Worm (Caenorhabditis elegans) whole organism, young adult: Measurements from ENCODE around the gene srx-73.

ENCODE experiments used
- B0035.1 ChIP-seq: sonication (generic microtip); optimal IDR thresholded peaks from 2 replicates; lab custom pipeline; 2016; ENCODE audit warnings: missing genetic modification characterization, mild to moderate bottlenecking, missing compliant biosample characterization, missing genotype, missing genetic modification reagents
- ama-1 ChIP-seq, 3 experiments: fragments of 150-350 bp in 1 of 3; sonication (generic microtip) in 2 of 3; optimal IDR thresholded peaks; 2 replicates each; lab custom pipeline; 2014 to 2018; ENCODE audit warnings: missing biosample characterization in 2 of 3, missing genetic modification characterization in 2 of 3, missing genetic modification reagents in 2 of 3
- attf-3 ChIP-seq: fragments of 200-800 bp; sonication (Bioruptor generic); conservative IDR thresholded peaks from 2 replicates; pipeline ENCODE4 v1.3.6; 2022; ENCODE audit warnings: missing genetic modification reagents, missing genetic modification characterization, missing compliant biosample characterization
- attf-6 ChIP-seq: fragments of 200-800 bp; sonication (Bioruptor generic); IDR thresholded peaks from 2 replicates; pipeline ENCODE4 v1.3.6; 2022; ENCODE audit warnings: missing genetic modification reagents, missing genetic modification characterization, missing compliant biosample characterization
- bed-2 ChIP-seq: fragments of 200-800 bp; sonication (Bioruptor generic); IDR thresholded peaks from 2 replicates; pipeline ENCODE4 v1.3.6; 2022; ENCODE audit warnings: missing genetic modification reagents, missing genetic modification characterization, missing compliant biosample characterization
- ccch-3 ChIP-seq: fragments of 200-800 bp; sonication (Bioruptor generic); optimal IDR thresholded peaks from 2 replicates; lab custom pipeline; 2018; ENCODE audit warnings: mild to moderate bottlenecking, missing genetic modification characterization, missing compliant biosample characterization
- dox-1 ChIP-seq: fragments of 200-800 bp; sonication (Bioruptor generic); IDR thresholded peaks from 2 replicates; pipeline ENCODE4 v1.3.6; 2022; ENCODE audit warnings: missing genetic modification reagents, missing genetic modification characterization, missing compliant biosample characterization
- him-1 ChIP-seq: sonication (generic microtip); optimal IDR thresholded peaks from 2 replicates; lab custom pipeline; 2016; ENCODE audit warnings: missing genotype, missing genetic modification reagents, missing genetic modification characterization, missing compliant biosample characterization
- lag-1 ChIP-seq: fragments of 200-800 bp; sonication (Bioruptor generic); IDR thresholded peaks from 2 replicates; pipeline ENCODE4 v1.3.6; 2022; ENCODE audit warnings: missing genetic modification reagents, missing genetic modification characterization, missing compliant biosample characterization
- sdz-38 ChIP-seq: sonication (generic microtip); optimal IDR thresholded peaks from 2 replicates; lab custom pipeline; 2016; ENCODE audit warnings: missing genotype, missing genetic modification characterization, missing compliant biosample characterization
- unc-62 ChIP-seq: fragments of 150-350 bp; optimal IDR thresholded peaks from 2 replicates; lab custom pipeline; 2014; ENCODE audit warnings: missing biosample characterization, missing genetic modification reagents, missing genetic modification characterization
- ztf-3 ChIP-seq: fragments of 200-800 bp; sonication (Bioruptor generic); optimal IDR thresholded peaks from 2 replicates; lab custom pipeline; 2018; ENCODE audit warnings: mild to moderate bottlenecking, missing genetic modification characterization, missing compliant biosample characterization

ce11 chrV:4686680-4687470, 21.3 kb upstream of the srx-73 start, which contains the start of gene taf-10:
- TF ChIP-seq sdz-38 (tag; lab: Kevin White, UChicago) (no peak), ztf-3 (GFP tag; lab: Kevin White, UChicago) (no peak), bed-2 (GFP tag; lab: Robert Waterston, UW) (no peak), attf-3 (GFP tag; lab: Robert Waterston, UW) (0 out of 2 replicates have a peak, but pooled peaks have one; percentile 25), ccch-3 (GFP tag; lab: Kevin White, UChicago) (no peak), unc-62 (GFP tag; lab: Kevin White, UChicago) (no peak), B0035.1 (tag; lab: Kevin White, UChicago) (no peak), attf-6 (no peak), lag-1 (no peak), ama-1 (optimal IDR thresholded peaks at IDR 0.05; lab: Kevin White, UChicago) (no peak), ama-1 (GFP tag; optimal IDR thresholded peaks at IDR 0.05; lab: Kevin White, UChicago) (no peak), him-1 (tag; lab: Kevin White, UChicago) (no peak), dox-1 (peak; percentile 60)
